Fruit fly (Drosophila melanogaster): ENCODE measurements around the gene Prosbeta3.

The Prosbeta3 gene

dm6 chr3R:9053021-9053420 is 47.0 kb upstream of the Prosbeta3 start (continued):
- TF ChIP-seq Mes4 (GFP tag; optimal IDR thresholded peaks at IDR 0.05): peak; percentile 66
- no peak for TF ChIP-seq tll (GFP tag; optimal IDR thresholded peaks at IDR 0.05)
- TF ChIP-seq CG4424 (GFP tag; optimal IDR thresholded peaks at IDR 0.05): peak; percentile 23
- TF ChIP-seq Nf-YB (GFP tag; optimal IDR thresholded peaks at IDR 0.05): peak; percentile 91
- peak; percentile 27 for TF ChIP-seq tin (GFP tag; optimal IDR thresholded peaks at IDR 0.05)
- peak; percentile 64 for TF ChIP-seq dm (GFP tag; optimal IDR thresholded peaks at IDR 0.05)
- no peak for TF ChIP-seq CG15479 (GFP tag; optimal IDR thresholded peaks at IDR 0.05)
- TF ChIP-seq CHES-1-like (GFP tag; optimal IDR thresholded peaks at IDR 0.05): peak; percentile 64
- peak; percentile 37 for TF ChIP-seq bigmax (GFP tag; optimal IDR thresholded peaks at IDR 0.05)
- no peak for TF ChIP-seq bbx (GFP tag; IDR thresholded peaks at IDR 0.05; ENCODE audit: partially characterized antibody)
- peak; percentile 35 for TF ChIP-seq Chrac-16 (GFP tag; optimal IDR thresholded peaks at IDR 0.05)
- peak; percentile 75 for TF ChIP-seq ab (GFP tag; optimal IDR thresholded peaks at IDR 0.05)
- TF ChIP-seq insv (GFP tag; optimal IDR thresholded peaks at IDR 0.05): no peak
- TF ChIP-seq CG10462 (GFP tag; optimal IDR thresholded peaks at IDR 0.05): no peak
- TF ChIP-seq psq (GFP tag; optimal IDR thresholded peaks at IDR 0.05): no peak
- no peak for TF ChIP-seq CG16779 (GFP tag; IDR thresholded peaks at IDR 0.05)
- TF ChIP-seq chif (GFP tag; optimal IDR thresholded peaks at IDR 0.05): peak; percentile 8 to 31
- peak; percentile 71 for TF ChIP-seq Side (GFP tag; optimal IDR thresholded peaks at IDR 0.05)
- TF ChIP-seq CG11456 (GFP tag; IDR thresholded peaks at IDR 0.05): no peak
- peak; percentile 8 for TF ChIP-seq CG4328 (GFP tag; optimal IDR thresholded peaks at IDR 0.05)
- TF ChIP-seq CG1832 (GFP tag; optimal IDR thresholded peaks at IDR 0.05): no peak
- no peak for TF ChIP-seq CG4617 (GFP tag; optimal IDR thresholded peaks at IDR 0.05; ENCODE audit: borderline replicate concordance)
- peak; percentile 55 to 69 for TF ChIP-seq dpn (GFP tag; optimal IDR thresholded peaks at IDR 0.05)
- peak; percentile 76 for TF ChIP-seq pb (GFP tag; optimal IDR thresholded peaks at IDR 0.05)
- TF ChIP-seq Xbp1 (GFP tag; optimal IDR thresholded peaks at IDR 0.05): peak; percentile 38

- no peak for TF ChIP-seq zfh1 (GFP tag; IDR thresholded peaks at IDR 0.05)
- TF ChIP-seq CG13624 (GFP tag; optimal IDR thresholded peaks at IDR 0.05): no peak
- TF ChIP-seq CG4854 (GFP tag; optimal IDR thresholded peaks at IDR 0.05): peak; percentile 7
- peak in 1 of 2 experiments; percentile 36 for TF ChIP-seq insv (GFP tag; optimal IDR thresholded peaks at IDR 0.05)
- peak; percentile 9 for TF ChIP-seq caup (GFP tag; optimal IDR thresholded peaks at IDR 0.05; ENCODE audit: severe bottlenecking)
- TF ChIP-seq CG33213 (GFP tag; optimal IDR thresholded peaks at IDR 0.05): peak; percentile 21
- TF ChIP-seq pfk (GFP tag; optimal IDR thresholded peaks at IDR 0.05): peak; percentile 49
- peak; percentile 40 for TF ChIP-seq CG2712 (tag; optimal IDR thresholded peaks at IDR 0.05)
- no peak for TF ChIP-seq Neu2 (GFP tag; optimal IDR thresholded peaks at IDR 0.05; ENCODE audit: borderline replicate concordance)
- TF ChIP-seq CG1602 (GFP tag; optimal IDR thresholded peaks at IDR 0.05): no peak
- no peak for TF ChIP-seq cwo (GFP tag; optimal IDR thresholded peaks at IDR 0.05)
- no peak for TF ChIP-seq Lpt (GFP tag; optimal IDR thresholded peaks at IDR 0.05)
- TF ChIP-seq Tbp (GFP tag; optimal IDR thresholded peaks at IDR 0.05): no peak
- no peak for TF ChIP-seq Opbp (GFP tag; IDR thresholded peaks at IDR 0.05; ENCODE audit: partially characterized antibody)
- TF ChIP-seq CG3281 (GFP tag; optimal IDR thresholded peaks at IDR 0.05): peak; percentile 38
- no peak for TF ChIP-seq gt (GFP tag; IDR thresholded peaks at IDR 0.05)
- TF ChIP-seq CG3163 (GFP tag; optimal IDR thresholded peaks at IDR 0.05): no peak
- TF ChIP-seq gce (GFP tag; IDR thresholded peaks at IDR 0.05): no peak
- TF ChIP-seq NK7.1 (GFP tag; optimal IDR thresholded peaks at IDR 0.05): no peak
- TF ChIP-seq CG6654 (GFP tag; optimal IDR thresholded peaks at IDR 0.05): no peak
- no peak for TF ChIP-seq CG34224 (GFP tag; IDR thresholded peaks at IDR 0.05; ENCODE audit: partially characterized antibody)
- no peak for TF ChIP-seq Abd-B (GFP tag; optimal IDR thresholded peaks at IDR 0.05)
- peak; percentile 16 for TF ChIP-seq CG18011 (GFP tag; optimal IDR thresholded peaks at IDR 0.05)
- TF ChIP-seq bcd (GFP tag; optimal IDR thresholded peaks at IDR 0.05): no peak
- no peak for TF ChIP-seq Mrtf (GFP tag; IDR thresholded peaks at IDR 0.05)
Measured at dm6 chr3R:9051937-9052680, 46.1 kb upstream of the Prosbeta3 start, which contains the start of gene Kdm2. TSS of gene Kdm2 (plus strand) at chr3R:9052495.

Data from whole organism, embryonic.